Worm (Caenorhabditis elegans) whole organism, young adult: Measurements from ENCODE around the gene npl-4.1.

ENCODE experiments used
- B0336.3 ChIP-seq: fragments of 200-800 bp; sonication (Bioruptor generic); IDR thresholded peaks from 2 replicates; pipeline ENCODE4 v1.3.6; 2022; ENCODE audit warnings: missing genetic modification characterization, missing compliant biosample characterization
- C06A6.2 ChIP-seq: fragments of 200-800 bp; sonication (Bioruptor generic); conservative IDR thresholded peaks from 2 replicates; pipeline ENCODE4 v1.3.6; 2022; ENCODE audit warnings: missing genetic modification characterization, missing compliant biosample characterization
- C17E4.6 ChIP-seq: fragments of 200-800 bp; sonication (Bioruptor generic); IDR thresholded peaks from 2 replicates; pipeline ENCODE4 v1.3.6; 2022; ENCODE audit warnings: missing genetic modification reagents, missing genetic modification characterization, missing compliant biosample characterization
- D2030.7 ChIP-seq: fragments of 200-800 bp; sonication (Bioruptor generic); IDR thresholded peaks from 2 replicates; pipeline ENCODE4 v1.3.6; 2022; ENCODE audit warnings: missing genetic modification reagents, missing genetic modification characterization, missing compliant biosample characterization
- F22D6.2 ChIP-seq: sonication (generic microtip); optimal IDR thresholded peaks from 2 replicates; lab custom pipeline; 2016; ENCODE audit warnings: mild to moderate bottlenecking, missing genetic modification characterization, missing compliant biosample characterization
- F57C9.4 ChIP-seq: sonication (generic microtip); optimal IDR thresholded peaks from 2 replicates; lab custom pipeline; 2017; ENCODE audit warnings: mild to moderate bottlenecking, missing genetic modification characterization, missing compliant biosample characterization
- K11D2.4 ChIP-seq: fragments of 200-800 bp; sonication (Bioruptor generic); IDR thresholded peaks from 2 replicates; pipeline ENCODE4 v1.3.6; 2022; ENCODE audit warnings: missing genetic modification reagents, missing genetic modification characterization, missing compliant biosample characterization
- K12H6.12 ChIP-seq: fragments of 200-800 bp; sonication (Bioruptor generic); optimal IDR thresholded peaks from 2 replicates; lab custom pipeline; 2018; ENCODE audit warnings: mild to moderate bottlenecking, missing genetic modification characterization, missing compliant biosample characterization
- T26A5.8 ChIP-seq: sonication (generic microtip); optimal IDR thresholded peaks from 2 replicates; lab custom pipeline; 2016; ENCODE audit warnings: missing genetic modification characterization, missing compliant biosample characterization
- Y95B8A.8 ChIP-seq: fragments of 200-800 bp; sonication (Bioruptor generic); IDR thresholded peaks from 2 replicates; pipeline ENCODE4 v1.3.6; 2022; ENCODE audit warnings: missing genetic modification reagents, missing genetic modification characterization, missing compliant biosample characterization
- akir-1 ChIP-seq: fragments of 200-800 bp; sonication (Bioruptor generic); optimal IDR thresholded peaks from 2 replicates; lab custom pipeline; 2018; ENCODE audit warnings: mild to moderate bottlenecking, missing genetic modification characterization, moderate library complexity, missing compliant biosample characterization
- attf-5 ChIP-seq: fragments of 200-800 bp; sonication (Bioruptor generic); optimal IDR thresholded peaks from 2 replicates; lab custom pipeline; 2018; ENCODE audit warnings: mild to moderate bottlenecking, missing genetic modification characterization, missing compliant biosample characterization
- ccch-3 ChIP-seq: fragments of 200-800 bp; sonication (Bioruptor generic); optimal IDR thresholded peaks from 2 replicates; lab custom pipeline; 2018; ENCODE audit warnings: mild to moderate bottlenecking, missing genetic modification characterization, missing compliant biosample characterization
- ceh-100 ChIP-seq: fragments of 200-800 bp; sonication (Bioruptor generic); IDR thresholded peaks from 2 replicates; pipeline ENCODE4 v1.3.6; 2022; ENCODE audit warnings: missing genetic modification reagents, missing genetic modification characterization, missing compliant biosample characterization
- ceh-40 ChIP-seq: fragments of 200-800 bp; sonication (Bioruptor generic); IDR thresholded peaks from 2 replicates; pipeline ENCODE4 v1.3.6; 2022; ENCODE audit warnings: missing genetic modification characterization, missing compliant biosample characterization
- ceh-91 ChIP-seq: fragments of 200-800 bp; sonication (Bioruptor generic); IDR thresholded peaks from 2 replicates; pipeline ENCODE4 v1.3.6; 2022; ENCODE audit warnings: missing genetic modification reagents, missing genetic modification characterization, missing compliant biosample characterization
- dox-1 ChIP-seq: fragments of 200-800 bp; sonication (Bioruptor generic); IDR thresholded peaks from 2 replicates; pipeline ENCODE4 v1.3.6; 2022; ENCODE audit warnings: missing genetic modification reagents, missing genetic modification characterization, missing compliant biosample characterization
- dpff-1 ChIP-seq: sonication (generic microtip); optimal IDR thresholded peaks from 2 replicates; lab custom pipeline; 2017; ENCODE audit warnings: mild to moderate bottlenecking, missing genetic modification characterization, missing compliant biosample characterization
- efl-1 ChIP-seq: fragments of 150-350 bp; optimal IDR thresholded peaks from 2 replicates; lab custom pipeline; 2014; ENCODE audit warnings: missing biosample characterization, missing genetic modification reagents, missing genetic modification characterization
- hmg-1.2 ChIP-seq: fragments of 200-800 bp; sonication (Bioruptor generic); IDR thresholded peaks from 2 replicates; pipeline ENCODE4 v1.3.6; 2022; ENCODE audit warnings: missing genetic modification reagents, missing genetic modification characterization, missing compliant biosample characterization
- hrde-1 ChIP-seq: sonication (generic microtip); optimal IDR thresholded peaks from 2 replicates; lab custom pipeline; 2016; ENCODE audit warnings: missing genetic modification characterization, mild to moderate bottlenecking, missing compliant biosample characterization, moderate library complexity, missing genotype, missing genetic modification reagents, borderline replicate concordance
- let-607 ChIP-seq, 2 experiments: fragments of 200-800 bp in 1 of 2; sonication (Bioruptor generic) in 1 of 2; sonication (generic microtip) in 1 of 2; optimal IDR thresholded peaks; 2 replicates each; lab custom pipeline; 2016 to 2018; ENCODE audit warnings: mild to moderate bottlenecking in 2 of 2, missing compliant biosample characterization in 2 of 2, missing genetic modification characterization in 2 of 2, moderate library complexity in 2 of 2, missing genotype in 1 of 2
- lin-26 ChIP-seq: fragments of 200-800 bp; sonication (Bioruptor generic); IDR thresholded peaks from 2 replicates; pipeline ENCODE4 v1.3.6; 2022; ENCODE audit warnings: missing genetic modification reagents, missing genetic modification characterization, missing compliant biosample characterization
- lin-35 ChIP-seq, 3 experiments: fragments of 150-350 bp in 2 of 3; sonication (generic microtip) in 1 of 3; optimal IDR thresholded peaks; 2 replicates each; lab custom pipeline; 2014 to 2018; ENCODE audit warnings: missing biosample characterization in 3 of 3, missing genetic modification characterization in 3 of 3, missing genetic modification reagents in 3 of 3
- lin-54 ChIP-seq: fragments of 200-800 bp; sonication (Bioruptor generic); optimal IDR thresholded peaks from 2 replicates; lab custom pipeline; 2018; ENCODE audit warnings: mild to moderate bottlenecking, missing genetic modification characterization, missing compliant biosample characterization
- lsy-27 ChIP-seq: sonication (generic microtip); optimal IDR thresholded peaks from 2 replicates; lab custom pipeline; 2017; ENCODE audit warnings: missing genetic modification characterization, mild to moderate bottlenecking, missing compliant biosample characterization, antibody characterized with exemption, missing genotype, borderline replicate concordance; ENCODE audit not compliant: insufficient read depth
- madf-10 ChIP-seq: sonication (generic microtip); optimal IDR thresholded peaks from 2 replicates; lab custom pipeline; 2016; ENCODE audit warnings: mild to moderate bottlenecking, missing genetic modification characterization, missing compliant biosample characterization
- mcd-1 ChIP-seq: fragments of 200-800 bp; sonication (Bioruptor generic); IDR thresholded peaks from 2 replicates; pipeline ENCODE4 v1.3.6; 2022; ENCODE audit warnings: missing genetic modification reagents, missing genetic modification characterization, missing compliant biosample characterization
- nfya-1 ChIP-seq: sonication (generic microtip); optimal IDR thresholded peaks from 2 replicates; lab custom pipeline; 2017; ENCODE audit warnings: antibody characterized with exemption, missing compliant biosample characterization, missing genetic modification characterization, borderline replicate concordance; ENCODE audit not compliant: insufficient read depth
- nfyb-1 ChIP-seq: fragments of 200-800 bp; sonication (Bioruptor generic); IDR thresholded peaks from 2 replicates; pipeline ENCODE4 v1.3.6; 2022; ENCODE audit warnings: missing genetic modification reagents, missing genetic modification characterization, missing compliant biosample characterization
- nhr-120 ChIP-seq: fragments of 200-800 bp; sonication (Bioruptor generic); IDR thresholded peaks from 2 replicates; pipeline ENCODE4 v1.3.6; 2022; ENCODE audit warnings: missing genetic modification characterization, missing compliant biosample characterization
- nhr-27 ChIP-seq: fragments of 200-800 bp; sonication (Bioruptor generic); optimal IDR thresholded peaks from 2 replicates; lab custom pipeline; 2018; ENCODE audit warnings: mild to moderate bottlenecking, missing genetic modification characterization, moderate library complexity, missing compliant biosample characterization
- pha-4 ChIP-seq: fragments of 150-350 bp; sonication (generic microtip); optimal IDR thresholded peaks from 2 replicates; lab custom pipeline; 2014; ENCODE audit warnings: missing biosample characterization, missing genetic modification reagents, missing genetic modification characterization
- repo-1 ChIP-seq: sonication (generic microtip); optimal IDR thresholded peaks from 2 replicates; lab custom pipeline; 2017; ENCODE audit warnings: mild to moderate bottlenecking, missing genetic modification characterization, missing compliant biosample characterization
- rpc-1 ChIP-seq, 2 experiments: fragments of 150-350 bp in 1 of 2; sonication (generic microtip) in 1 of 2; optimal IDR thresholded peaks; 2 replicates each; lab custom pipeline; 2014 to 2018; ENCODE audit warnings: missing biosample characterization in 1 of 2, missing genetic modification characterization in 1 of 2, missing genetic modification reagents in 1 of 2, missing genotype in 1 of 2
- sdz-38 ChIP-seq: sonication (generic microtip); optimal IDR thresholded peaks from 2 replicates; lab custom pipeline; 2016; ENCODE audit warnings: missing genotype, missing genetic modification characterization, missing compliant biosample characterization
- sea-2 ChIP-seq: fragments of 200-800 bp; sonication (Bioruptor generic); IDR thresholded peaks from 2 replicates; pipeline ENCODE4 v1.3.6; 2022; ENCODE audit warnings: missing genetic modification characterization, missing compliant biosample characterization
- snpc-1.3 ChIP-seq: sonication (generic microtip); optimal IDR thresholded peaks from 2 replicates; lab custom pipeline; 2017; ENCODE audit warnings: missing genetic modification characterization, mild to moderate bottlenecking, missing compliant biosample characterization, antibody characterized with exemption, moderate library complexity, missing genotype, missing genetic modification reagents; ENCODE audit not compliant: insufficient read depth
- snpc-4 ChIP-seq, 5 experiments: fragments of 150-350 bp in 1 of 5; sonication (generic microtip) in 4 of 5; optimal IDR thresholded peaks; 2 replicates each; lab custom pipeline; 2014 to 2018; ENCODE audit warnings: missing genetic modification characterization in 5 of 5, missing biosample characterization in 3 of 5, antibody characterized with exemption in 2 of 5, mild to moderate bottlenecking in 2 of 5, missing compliant biosample characterization in 2 of 5, missing genotype in 2 of 5, moderate library complexity in 2 of 5, missing genetic modification reagents in 1 of 5
- somi-1 ChIP-seq: fragments of 200-800 bp; sonication (Bioruptor generic); optimal IDR thresholded peaks from 2 replicates; lab custom pipeline; 2018; ENCODE audit warnings: mild to moderate bottlenecking, missing genetic modification characterization, missing compliant biosample characterization
- sptf-2 ChIP-seq: fragments of 200-800 bp; sonication (Bioruptor generic); optimal IDR thresholded peaks from 2 replicates; lab custom pipeline; 2018; ENCODE audit warnings: mild to moderate bottlenecking, missing genetic modification characterization, missing compliant biosample characterization
- unc-62 ChIP-seq: fragments of 150-350 bp; optimal IDR thresholded peaks from 2 replicates; lab custom pipeline; 2014; ENCODE audit warnings: missing biosample characterization, missing genetic modification reagents, missing genetic modification characterization
- zfh-2 ChIP-seq: fragments of 200-800 bp; sonication (Bioruptor generic); conservative IDR thresholded peaks from 2 replicates; pipeline ENCODE4 v1.3.6; 2022; ENCODE audit warnings: missing genetic modification reagents, missing genetic modification characterization, missing compliant biosample characterization
- zim-3 ChIP-seq: sonication (generic microtip); optimal IDR thresholded peaks from 2 replicates; lab custom pipeline; 2017; ENCODE audit warnings: mild to moderate bottlenecking, missing genetic modification characterization, moderate library complexity, missing compliant biosample characterization
- ztf-26 ChIP-seq: sonication (generic microtip); optimal IDR thresholded peaks from 2 replicates; lab custom pipeline; 2017; ENCODE audit warnings: missing genetic modification characterization, missing compliant biosample characterization
- ztf-28 ChIP-seq: fragments of 200-800 bp; sonication (Bioruptor generic); IDR thresholded peaks from 2 replicates; pipeline ENCODE4 v1.3.6; 2022; ENCODE audit warnings: missing genetic modification reagents, missing genetic modification characterization, missing compliant biosample characterization
- ztf-3 ChIP-seq: fragments of 200-800 bp; sonication (Bioruptor generic); optimal IDR thresholded peaks from 2 replicates; lab custom pipeline; 2018; ENCODE audit warnings: mild to moderate bottlenecking, missing genetic modification characterization, missing compliant biosample characterization

npl-4.1 gene

ce11 chrII:5593377-5593932, 37.7 kb upstream of the npl-4.1 start, which contains the start of gene cdc-14 (continued):
- TF ChIP-seq F57C9.4 (tag; lab: Kevin White, UChicago): no peak
- peak; percentile 50; the same call in 1 of the 2 replicates for TF ChIP-seq K11D2.4
- peak; percentile 52; the same call in 1 of the 2 replicates for TF ChIP-seq ceh-100 (GFP tag; lab: Robert Waterston, UW)
- TF ChIP-seq lin-26 (GFP tag; lab: Robert Waterston, UW): no peak
- TF ChIP-seq ztf-26 (tag; lab: Kevin White, UChicago): peak; percentile 29
- peak; percentile 57 for TF ChIP-seq somi-1 (GFP tag; lab: Kevin White, UChicago)
- TF ChIP-seq zfh-2 (GFP tag; lab: Robert Waterston, UW): peak; percentile 67; the same call in 1 of the 2 replicates
- no peak for TF ChIP-seq efl-1 (GFP tag; lab: Kevin White, UChicago)
- no peak for TF ChIP-seq B0336.3
- peak; percentile 36 for TF ChIP-seq lin-54
- TF ChIP-seq repo-1 (tag; lab: Kevin White, UChicago): no peak
- no peak for TF ChIP-seq sptf-2 (GFP tag; lab: Kevin White, UChicago)
- no peak for TF ChIP-seq T26A5.8 (tag; lab: Kevin White, UChicago)
- TF ChIP-seq nhr-120 (GFP tag; lab: Robert Waterston, UW): no peak
- TF ChIP-seq lsy-27 (tag; lab: Kevin White, UChicago): no peak
- TF ChIP-seq C06A6.2 (GFP tag; lab: Robert Waterston, UW): no peak
- no peak for TF ChIP-seq rpc-1 (optimal IDR thresholded peaks at IDR 0.05; lab: Kevin White, UChicago)
- TF ChIP-seq rpc-1 (tag; optimal IDR thresholded peaks at IDR 0.05; lab: Kevin White, UChicago): no peak
- no peak for TF ChIP-seq sea-2 (GFP tag; lab: Robert Waterston, UW)
- TF ChIP-seq nhr-27: no peak
- no peak for TF ChIP-seq C17E4.6 (GFP tag; lab: Robert Waterston, UW)
- TF ChIP-seq ceh-91 (GFP tag; lab: Robert Waterston, UW): no peak
- TF ChIP-seq hmg-1.2: peak; percentile 65
- TF ChIP-seq D2030.7 (GFP tag; lab: Robert Waterston, UW): no peak
- TF ChIP-seq let-607 (tag; optimal IDR thresholded peaks at IDR 0.05; lab: Kevin White, UChicago): no peak
- TF ChIP-seq sdz-38 (tag; lab: Kevin White, UChicago): no peak
- TF ChIP-seq ceh-40: no peak
- no peak for TF ChIP-seq nfya-1
- TF ChIP-seq ztf-28 (GFP tag; lab: Robert Waterston, UW): no peak
- no peak for TF ChIP-seq snpc-1.3 (tag; lab: Kevin White, UChicago)
- TF ChIP-seq ccch-3 (GFP tag; lab: Kevin White, UChicago): no peak
- peak; percentile 90 for TF ChIP-seq attf-5
- TF ChIP-seq madf-10 (tag; lab: Kevin White, UChicago): no peak
- TF ChIP-seq K12H6.12 (tag; lab: Kevin White, UChicago): peak; percentile 16
- no peak for TF ChIP-seq nfyb-1 (GFP tag; lab: Robert Waterston, UW)
- no peak for TF ChIP-seq lin-35 (GFP tag; optimal IDR thresholded peaks at IDR 0.05; lab: Kevin White, UChicago)
- no peak for TF ChIP-seq F22D6.2 (tag; lab: Kevin White, UChicago)
- TF ChIP-seq dpff-1: no peak
- TF ChIP-seq zim-3 (tag; lab: Kevin White, UChicago): no peak
- TF ChIP-seq ztf-3 (GFP tag; lab: Kevin White, UChicago): no peak
- no peak for TF ChIP-seq unc-62 (GFP tag; lab: Kevin White, UChicago)
- TF ChIP-seq dox-1 (GFP tag; lab: Robert Waterston, UW): peak; percentile 70
- no peak for TF ChIP-seq snpc-4 (GFP tag; optimal IDR thresholded peaks at IDR 0.05; lab: Kevin White, UChicago)
- TF ChIP-seq snpc-4 (tag; optimal IDR thresholded peaks at IDR 0.05; lab: Kevin White, UChicago): peak in 3 of 4 experiments; percentile 38 to 67 (median 67)
- TF ChIP-seq pha-4: no peak
- TF ChIP-seq akir-1: peak; percentile 34
- peak; percentile 74 for TF ChIP-seq mcd-1 (GFP tag; lab: Robert Waterston, UW)
- TF ChIP-seq Y95B8A.8: no peak
- TF ChIP-seq hrde-1: no peak
